Worm (Caenorhabditis elegans) whole organism, midembryonic: Measurements from ENCODE around the gene mtm-6.

Experiments used
- T22C8.4 ChIP-seq: fragments of 200-800 bp; sonication (Bioruptor generic); IDR thresholded peaks from 2 replicates; pipeline ENCODE4 v1.3.6; 2022; ENCODE audit warnings: missing genetic modification characterization, missing compliant biosample characterization
- cog-1 ChIP-seq: sonication (generic microtip); optimal IDR thresholded peaks from 2 replicates; lab custom pipeline; 2016; ENCODE audit warnings: missing genetic modification characterization, missing compliant biosample characterization
- flt-1 ChIP-seq: fragments of 200-800 bp; sonication (Bioruptor generic); IDR thresholded peaks from 2 replicates; pipeline ENCODE4 v1.3.6; 2022; ENCODE audit warnings: missing genetic modification characterization, missing compliant biosample characterization
- klf-2 ChIP-seq: fragments of 200-800 bp; sonication (Bioruptor generic); conservative IDR thresholded peaks from 2 replicates; pipeline ENCODE4 v1.3.6; 2022; ENCODE audit warnings: missing genetic modification reagents, missing genetic modification characterization, missing compliant biosample characterization
- med-1 ChIP-seq: sonication (generic microtip); optimal IDR thresholded peaks from 2 replicates; lab custom pipeline; 2017; ENCODE audit warnings: missing genetic modification characterization, mild to moderate bottlenecking, missing compliant biosample characterization, antibody characterized with exemption, missing genetic modification reagents; ENCODE audit not compliant: insufficient read depth
- ref-1 ChIP-seq: fragments of 200-800 bp; sonication (Bioruptor generic); conservative IDR thresholded peaks from 2 replicates; pipeline ENCODE4 v1.3.6; 2022; ENCODE audit warnings: missing genetic modification reagents, missing genetic modification characterization, missing compliant biosample characterization
- tab-1 ChIP-seq: fragments of 200-800 bp; sonication (Bioruptor generic); IDR thresholded peaks from 2 replicates; pipeline ENCODE4 v1.3.6; 2022; ENCODE audit warnings: missing genetic modification characterization, missing compliant biosample characterization
- ztf-23 ChIP-seq: fragments of 200-800 bp; sonication (Bioruptor generic); IDR thresholded peaks from 2 replicates; pipeline ENCODE4 v1.3.6; 2022; ENCODE audit warnings: missing genetic modification reagents, missing genetic modification characterization, missing compliant biosample characterization
- ztf-29 ChIP-seq: fragments of 200-800 bp; sonication (Bioruptor generic); IDR thresholded peaks from 2 replicates; pipeline ENCODE4 v1.3.6; 2022; ENCODE audit warnings: missing genetic modification reagents, missing genetic modification characterization, missing compliant biosample characterization

- no peak for TF ChIP-seq cog-1 (tag; lab: Kevin White, UChicago)
- no peak for TF ChIP-seq T22C8.4 (GFP tag; lab: Robert Waterston, UW)
- no peak for TF ChIP-seq ztf-23 (GFP tag; lab: Robert Waterston, UW)
- TF ChIP-seq klf-2 (GFP tag; lab: Robert Waterston, UW): no peak
- no peak for TF ChIP-seq med-1 (GFP tag; lab: Kevin White, UChicago)
- no peak for TF ChIP-seq flt-1 (GFP tag; lab: Robert Waterston, UW)
- no peak for TF ChIP-seq ztf-29
- no peak for TF ChIP-seq ref-1 (GFP tag; lab: Robert Waterston, UW)
- no peak for TF ChIP-seq tab-1 (GFP tag; lab: Robert Waterston, UW)
These were observed 2.0 kb downstream of the mtm-6 start for ce11 chrIII:13348891-13349290.
